Worm (Caenorhabditis elegans) whole organism, mixed stage, embryonic: Measurements from ENCODE around the gene srh-180.

Source experiments
- flh-1 ChIP-seq: fragments of 200-800 bp; sonication (Bioruptor generic); optimal IDR thresholded peaks from 2 replicates; lab custom pipeline; 2018; ENCODE audit warnings: mild to moderate bottlenecking, missing genetic modification characterization, moderate library complexity, missing compliant biosample characterization
- mab-5 ChIP-seq: fragments of 150-350 bp; optimal IDR thresholded peaks from 2 replicates; lab custom pipeline; 2014; ENCODE audit warnings: missing biosample characterization, missing genetic modification characterization
- nhr-237 ChIP-seq: fragments of 150-350 bp; optimal IDR thresholded peaks from 2 replicates; lab custom pipeline; 2014; ENCODE audit warnings: missing biosample characterization, missing genetic modification characterization
- nhr-28 ChIP-seq: fragments of 150-350 bp; optimal IDR thresholded peaks from 2 replicates; lab custom pipeline; 2014; ENCODE audit warnings: missing biosample characterization, missing genetic modification characterization
- pha-4 ChIP-seq: fragments of 150-350 bp; optimal IDR thresholded peaks from 2 replicates; lab custom pipeline; 2018; ENCODE audit warnings: missing biosample characterization, missing genetic modification reagents, missing genetic modification characterization
- snpc-4 ChIP-seq: fragments of 150-350 bp; optimal IDR thresholded peaks from 2 replicates; lab custom pipeline; 2014; ENCODE audit warnings: missing biosample characterization, missing genetic modification characterization
- unc-62 ChIP-seq: fragments of 150-350 bp; optimal IDR thresholded peaks from 2 replicates; lab custom pipeline; 2014; ENCODE audit warnings: missing biosample characterization, missing genetic modification reagents, missing genetic modification characterization

DNA sequence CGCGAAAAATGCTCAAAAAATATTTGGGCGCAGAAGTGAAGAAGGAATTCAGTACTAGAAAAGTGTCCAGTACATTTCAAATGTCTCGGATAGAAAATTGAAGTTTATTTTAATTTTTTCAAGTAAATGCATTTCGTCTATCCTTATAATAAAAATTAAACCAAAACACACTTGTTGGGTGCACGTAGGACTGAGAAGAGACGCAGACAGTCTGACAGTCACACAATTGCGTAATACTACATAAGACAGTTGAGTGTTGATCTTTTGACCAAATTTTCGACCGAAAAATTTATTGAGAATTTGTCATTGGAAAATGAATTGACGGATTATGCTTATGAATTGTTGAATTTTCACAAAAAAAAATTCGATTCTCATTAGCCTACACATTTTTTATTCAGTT is 7.8 kb upstream of the srh-180 start, which contains the start of gene oac-7:
- TF ChIP-seq unc-62 (GFP tag; lab: Kevin White, UChicago), result no peak
- TF ChIP-seq snpc-4 (tag; lab: Kevin White, UChicago), result no peak
- peak; percentile 12 for TF ChIP-seq nhr-28 (tag; lab: Kevin White, UChicago)
- no peak for TF ChIP-seq nhr-237 (tag; lab: Kevin White, UChicago)
- TF ChIP-seq pha-4 (tag; lab: Kevin White, UChicago), result no peak
- TF ChIP-seq mab-5 (tag; lab: Kevin White, UChicago), result no peak
- no peak for TF ChIP-seq flh-1 (GFP tag; lab: Kevin White, UChicago)
